Worm (Caenorhabditis elegans): ENCODE measurements around the gene T11F9.7.

- no peak for TF ChIP-seq jun-1 (tag; optimal IDR thresholded peaks at IDR 0.05)
- TF ChIP-seq nhr-28 (tag; optimal IDR thresholded peaks at IDR 0.05), result no peak
- TF ChIP-seq nhr-76 (tag; optimal IDR thresholded peaks at IDR 0.05), result no peak
- TF ChIP-seq pqm-1 (tag; optimal IDR thresholded peaks at IDR 0.05), result no peak
- TF ChIP-seq sea-2 (GFP tag; optimal IDR thresholded peaks at IDR 0.05), result no peak
- TF ChIP-seq ceh-9 (tag; optimal IDR thresholded peaks at IDR 0.05), result no peak
- no peak for TF ChIP-seq elt-2 (tag; optimal IDR thresholded peaks at IDR 0.05)
- TF ChIP-seq unc-62 (GFP tag; optimal IDR thresholded peaks at IDR 0.05), result no peak
- TF ChIP-seq nhr-25 (tag; optimal IDR thresholded peaks at IDR 0.05), result no peak
These were observed 21.7 kb downstream of the T11F9.7 start for ce11 chrV:11497475-11497874.

All from whole organism, L3 larva.